Worm (Caenorhabditis elegans): ENCODE results near the gene ugt-10.

ce11 chrV:4870627-4871026, 29.3 kb downstream of the ugt-10 start:
- TF ChIP-seq ceh-39 (tag; optimal IDR thresholded peaks at IDR 0.05): no peak
- TF ChIP-seq nhr-76 (tag; optimal IDR thresholded peaks at IDR 0.05): no peak
- TF ChIP-seq elt-1 (tag; optimal IDR thresholded peaks at IDR 0.05; ENCODE audit: borderline replicate concordance, insufficient read depth): no peak
- TF ChIP-seq unc-62 (GFP tag; optimal IDR thresholded peaks at IDR 0.05): no peak

All from whole organism, mixed stage, embryonic.